Fruit fly (Drosophila melanogaster) whole organism, embryonic: ENCODE data around the gene anox.

Source experiments
- Awh ChIP-seq: fragments of 200-800 bp; sonication (Bioruptor generic); IDR thresholded peaks from 2 replicates; pipeline ENCODE4, ENCODE4 v1.3.6; 2022; ENCODE audit warnings: missing biosample characterization, missing genetic modification characterization
- Bgb ChIP-seq: fragments of 200-800 bp; sonication (Bioruptor generic); IDR thresholded peaks from 2 replicates; pipeline ENCODE4 v1.3.6; 2022; ENCODE audit warnings: missing biosample characterization, missing genetic modification characterization; ENCODE audit not compliant: partially characterized antibody
- Bteb2 ChIP-seq: fragments of 200-800 bp; sonication (Bioruptor generic); optimal IDR thresholded peaks from 2 replicates; lab custom pipeline; 2016; ENCODE audit warnings: missing biosample characterization, missing genetic modification characterization
- CG10366 ChIP-seq: fragments of 200-800 bp; sonication (Bioruptor generic); IDR thresholded peaks from 2 replicates; pipeline ENCODE4 v1.3.6; 2022; ENCODE audit warnings: missing biosample characterization, missing genetic modification characterization
- CG11085 ChIP-seq: fragments of 200-800 bp; sonication (Bioruptor generic); IDR thresholded peaks from 2 replicates; pipeline ENCODE4 v1.3.6; 2022; ENCODE audit warnings: missing biosample characterization, missing genetic modification characterization
- CG11696 ChIP-seq: fragments of 200-800 bp; sonication (Bioruptor generic); IDR thresholded peaks from 2 replicates; pipeline ENCODE4 v1.3.6; 2022; ENCODE audit warnings: missing biosample characterization, missing genetic modification characterization
- CG12299 ChIP-seq: fragments of 200-800 bp; sonication (Bioruptor generic); optimal IDR thresholded peaks from 2 replicates; lab custom pipeline; 2018; ENCODE audit warnings: missing biosample characterization, mild to moderate bottlenecking, missing genetic modification characterization
- CG12744 ChIP-seq: fragments of 200-800 bp; sonication (Bioruptor generic); optimal IDR thresholded peaks from 2 replicates; lab custom pipeline; 2016; ENCODE audit warnings: missing biosample characterization, missing genetic modification characterization
- CG15011 ChIP-seq: fragments of 200-800 bp; sonication (Bioruptor generic); optimal IDR thresholded peaks from 3 replicates; lab custom pipeline; 2018; ENCODE audit warnings: missing biosample characterization, mild to moderate bottlenecking, missing genetic modification characterization
- CG1602 ChIP-seq: fragments of 200-800 bp; sonication (Bioruptor generic); optimal IDR thresholded peaks from 3 replicates; lab custom pipeline; 2016; ENCODE audit warnings: missing biosample characterization, missing genetic modification characterization
- CG18619 ChIP-seq: fragments of 200-800 bp; sonication (Bioruptor generic); optimal IDR thresholded peaks from 3 replicates; lab custom pipeline; 2017; ENCODE audit warnings: missing biosample characterization, mild to moderate bottlenecking, missing genetic modification characterization
- CG2116 ChIP-seq: fragments of 200-800 bp; sonication (Bioruptor generic); optimal IDR thresholded peaks from 3 replicates; lab custom pipeline; 2018; ENCODE audit warnings: missing biosample characterization, mild to moderate bottlenecking, missing genetic modification characterization
- CG2120 ChIP-seq: fragments of 200-800 bp; sonication (Bioruptor generic); optimal IDR thresholded peaks from 3 replicates; lab custom pipeline; 2016; ENCODE audit warnings: missing biosample characterization, missing genetic modification characterization
- CG2678 ChIP-seq: fragments of 200-800 bp; sonication (Bioruptor generic); optimal IDR thresholded peaks from 3 replicates; lab custom pipeline; 2019; ENCODE audit warnings: missing biosample characterization, mild to moderate bottlenecking, missing genetic modification characterization, moderate library complexity
- CG3163 ChIP-seq: fragments of 200-800 bp; sonication (Bioruptor generic); optimal IDR thresholded peaks from 3 replicates; lab custom pipeline; 2016; ENCODE audit warnings: missing biosample characterization, missing genetic modification characterization
- CG33213 ChIP-seq: fragments of 200-800 bp; sonication (Bioruptor generic); optimal IDR thresholded peaks from 3 replicates; lab custom pipeline; 2016; ENCODE audit warnings: missing biosample characterization, missing genetic modification characterization
- CG3726 ChIP-seq: fragments of 200-800 bp; sonication (Bioruptor generic); IDR thresholded peaks from 3 replicates; pipeline ENCODE4, ENCODE4 v1.3.6; 2022; ENCODE audit warnings: missing biosample characterization, missing genetic modification characterization
- CG4424 ChIP-seq: fragments of 200-800 bp; sonication (Bioruptor generic); optimal IDR thresholded peaks from 3 replicates; lab custom pipeline; 2016; ENCODE audit warnings: missing biosample characterization, missing genetic modification characterization
- CG4617 ChIP-seq: fragments of 200-800 bp; sonication (Bioruptor generic); optimal IDR thresholded peaks from 3 replicates; lab custom pipeline; 2016; ENCODE audit warnings: missing biosample characterization, missing genetic modification characterization, borderline replicate concordance
- CG4820 ChIP-seq: fragments of 200-800 bp; sonication (Bioruptor generic); optimal IDR thresholded peaks from 3 replicates; lab custom pipeline; 2016; ENCODE audit warnings: missing biosample characterization, missing genetic modification characterization
- CG7786 ChIP-seq: fragments of 200-800 bp; sonication (Bioruptor generic); optimal IDR thresholded peaks from 2 replicates; lab custom pipeline; 2016; ENCODE audit warnings: missing biosample characterization, missing genetic modification characterization
- CG8290 ChIP-seq, 3 experiments: fragments of 200-800 bp; sonication (Bioruptor generic); optimal IDR thresholded peaks; 2 replicates each; lab custom pipeline; 2016 to 2019; ENCODE audit warnings: missing biosample characterization in 3 of 3, missing genetic modification characterization in 3 of 3, mild to moderate bottlenecking in 2 of 3, moderate library complexity in 1 of 3
- Camta ChIP-seq: fragments of 200-800 bp; sonication (Bioruptor generic); optimal IDR thresholded peaks from 2 replicates; lab custom pipeline; 2016; ENCODE audit warnings: missing biosample characterization, missing genetic modification characterization
- Dek ChIP-seq: fragments of 200-800 bp; sonication (Bioruptor generic); optimal IDR thresholded peaks from 3 replicates; lab custom pipeline; 2019; ENCODE audit warnings: missing biosample characterization, mild to moderate bottlenecking, missing genetic modification characterization, moderate library complexity
- H15 ChIP-seq: fragments of 200-800 bp; sonication (Bioruptor generic); IDR thresholded peaks from 3 replicates; pipeline ENCODE4 v1.3.6; 2022; ENCODE audit warnings: missing biosample characterization, missing genetic modification characterization
- Hr39 ChIP-seq: fragments of >200 bp; optimal IDR thresholded peaks from 2 replicates; lab custom pipeline; 2017
- Kr ChIP-seq: fragments of 200-800 bp; sonication (Bioruptor generic); optimal IDR thresholded peaks from 2 replicates; lab custom pipeline; 2017; ENCODE audit warnings: missing biosample characterization, mild to moderate bottlenecking, missing genetic modification characterization
- Lim3 ChIP-seq: fragments of 200-800 bp; sonication (Bioruptor generic); IDR thresholded peaks from 2 replicates; pipeline ENCODE4 v1.3.6; 2022; ENCODE audit warnings: missing biosample characterization, missing genetic modification characterization
- Mad ChIP-seq: fragments of 200-800 bp; sonication (Bioruptor generic); optimal IDR thresholded peaks from 2 replicates; lab custom pipeline; 2016; ENCODE audit warnings: missing biosample characterization, missing genetic modification characterization
- Nf-YB ChIP-seq: fragments of 200-800 bp; sonication (Bioruptor generic); optimal IDR thresholded peaks from 3 replicates; lab custom pipeline; 2019; ENCODE audit warnings: missing biosample characterization, mild to moderate bottlenecking, missing genetic modification characterization, moderate library complexity
- Poxn ChIP-seq: fragments of 200-800 bp; sonication (Bioruptor generic); IDR thresholded peaks from 2 replicates; pipeline ENCODE4 v1.3.6; 2022; ENCODE audit warnings: missing biosample characterization, missing genetic modification characterization
- Ravus ChIP-seq: fragments of 200-800 bp; sonication (Bioruptor generic); IDR thresholded peaks from 2 replicates; pipeline ENCODE4 v1.3.6; 2022; ENCODE audit warnings: missing biosample characterization, missing genetic modification characterization
- Side ChIP-seq: fragments of 200-800 bp; sonication (Bioruptor generic); optimal IDR thresholded peaks from 2 replicates; lab custom pipeline; 2016; ENCODE audit warnings: missing biosample characterization, missing genetic modification characterization
- Sry-β ChIP-seq: fragments of 200-800 bp; sonication (Bioruptor generic); optimal IDR thresholded peaks from 2 replicates; lab custom pipeline; 2018; ENCODE audit warnings: missing biosample characterization, mild to moderate bottlenecking, missing genetic modification characterization, moderate library complexity
- TFAM ChIP-seq: fragments of 200-800 bp; sonication (Bioruptor generic); optimal IDR thresholded peaks from 2 replicates; lab custom pipeline; 2017; ENCODE audit warnings: missing biosample characterization, missing genetic modification characterization, inconsistent platforms
- Vsx1 ChIP-seq: fragments of 200-800 bp; sonication (Bioruptor generic); optimal IDR thresholded peaks from 2 replicates; lab custom pipeline; 2017; ENCODE audit warnings: missing biosample characterization, mild to moderate bottlenecking, missing genetic modification characterization, missing genetic modification reagents
- al ChIP-seq: fragments of 200-800 bp; sonication (Bioruptor generic); IDR thresholded peaks from 2 replicates; pipeline ENCODE4 v1.3.6; 2022; ENCODE audit warnings: missing biosample characterization, missing genetic modification characterization
- aop ChIP-seq: fragments of 200-800 bp; sonication (Bioruptor generic); IDR thresholded peaks from 2 replicates; pipeline ENCODE4 v1.3.6; 2022; ENCODE audit warnings: missing biosample characterization, missing genetic modification characterization
- cad ChIP-seq: fragments of >200 bp; optimal IDR thresholded peaks from 2 replicates; lab custom pipeline; 2017; ENCODE audit warnings: missing biosample characterization, missing genetic modification characterization
- da ChIP-seq: fragments of 200-800 bp; sonication (Bioruptor generic); optimal IDR thresholded peaks from 2 replicates; lab custom pipeline; 2016; ENCODE audit warnings: missing biosample characterization, missing genetic modification characterization
- eve ChIP-seq, 2 experiments: fragments of >200 bp; optimal IDR thresholded peaks; 2 replicates each; lab custom pipeline; 2017; ENCODE audit warnings: missing biosample characterization in 2 of 2, missing genetic modification characterization in 2 of 2
- eyg ChIP-seq: fragments of 200-800 bp; sonication (Bioruptor generic); optimal IDR thresholded peaks from 3 replicates; lab custom pipeline; 2016; ENCODE audit warnings: missing biosample characterization, missing genetic modification characterization
- grau ChIP-seq: fragments of 200-800 bp; optimal IDR thresholded peaks from 3 replicates; lab custom pipeline; 2019; ENCODE audit warnings: missing biosample characterization, mild to moderate bottlenecking, missing genetic modification characterization, moderate library complexity
- jing ChIP-seq: fragments of 200-800 bp; sonication (Bioruptor generic); optimal IDR thresholded peaks from 2 replicates; lab custom pipeline; 2018; ENCODE audit warnings: missing biosample characterization, mild to moderate bottlenecking, missing genetic modification characterization
- ken ChIP-seq: fragments of 200-800 bp; sonication (Bioruptor generic); IDR thresholded peaks from 3 replicates; pipeline ENCODE4 v1.3.6; 2022; ENCODE audit warnings: missing biosample characterization, missing genetic modification characterization
- lbe ChIP-seq: fragments of 200-800 bp; sonication (Bioruptor generic); optimal IDR thresholded peaks from 2 replicates; lab custom pipeline; 2016; ENCODE audit warnings: missing biosample characterization, mild to moderate bottlenecking, missing genetic modification characterization
- odd ChIP-seq: fragments of 200-800 bp; sonication (Bioruptor generic); optimal IDR thresholded peaks from 2 replicates; lab custom pipeline; 2017; ENCODE audit warnings: missing biosample characterization, mild to moderate bottlenecking, missing genetic modification characterization
- onecut ChIP-seq: fragments of 200-800 bp; sonication (Bioruptor generic); IDR thresholded peaks from 2 replicates; pipeline ENCODE4 v1.3.6; 2022; ENCODE audit warnings: missing biosample characterization, missing genetic modification characterization
- peb ChIP-seq: fragments of 200-800 bp; sonication (Bioruptor generic); IDR thresholded peaks from 2 replicates; pipeline ENCODE4 v1.3.6; 2022; ENCODE audit warnings: missing biosample characterization, missing genetic modification characterization
- seq ChIP-seq: fragments of 200-800 bp; sonication (Bioruptor generic); IDR thresholded peaks from 2 replicates; pipeline ENCODE4 v1.3.6; 2022; ENCODE audit warnings: missing biosample characterization, missing genetic modification characterization
- ssp ChIP-seq: fragments of 200-800 bp; sonication (Bioruptor generic); IDR thresholded peaks from 2 replicates; pipeline ENCODE4 v1.3.6; 2022; ENCODE audit warnings: missing biosample characterization, missing genetic modification characterization
- tap ChIP-seq: fragments of 200-800 bp; optimal IDR thresholded peaks from 3 replicates; lab custom pipeline; 2019; ENCODE audit warnings: missing biosample characterization, mild to moderate bottlenecking, missing genetic modification characterization, moderate library complexity
- yki ChIP-seq: fragments of >200 bp; optimal IDR thresholded peaks from 3 replicates; lab custom pipeline; 2018
- zen2 ChIP-seq: fragments of 200-800 bp; sonication (Bioruptor generic); IDR thresholded peaks from 3 replicates; pipeline ENCODE4 v1.3.6; 2022; ENCODE audit warnings: missing biosample characterization, missing genetic modification characterization; ENCODE audit not compliant: partially characterized antibody

anox gene

DNA sequence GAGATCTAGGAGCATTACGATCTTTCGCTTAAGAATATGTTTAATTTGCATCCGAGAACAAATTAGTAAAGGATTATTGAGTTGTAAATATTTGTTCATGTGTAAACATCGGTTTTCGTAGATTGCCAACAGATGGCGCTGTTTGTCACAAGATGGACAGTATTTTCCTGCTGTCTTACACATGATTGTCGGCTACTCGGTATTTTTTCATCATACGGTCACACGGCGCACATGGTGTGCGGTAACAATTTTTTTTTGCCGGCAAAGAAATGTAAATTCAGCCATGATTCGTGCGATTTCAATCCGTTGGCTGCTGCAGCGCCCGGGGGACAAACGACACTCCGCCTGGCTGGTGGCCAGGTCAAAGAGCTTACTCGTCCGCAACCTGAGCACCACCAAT is 43.8 kb upstream of the anox start, which contains the start of the genes bbx and waw (continued):
- TF ChIP-seq CG12299 (no peak), jing (GFP tag; lab: Kevin White, UChicago) (no peak), Awh (GFP tag; lab: Robert Waterston, UW) (no peak), CG15011 (no peak), CG11085 (no peak), CG10366 (GFP tag; lab: Robert Waterston, UW) (no peak), CG11696 (no peak), Lim3 (GFP tag; lab: Robert Waterston, UW) (no peak), Sry-β (GFP tag; lab: Kevin White, UChicago) (no peak), Camta (GFP tag; lab: Kevin White, UChicago) (peak; percentile 3), Poxn (GFP tag; lab: Robert Waterston, UW) (no peak), Vsx1 (GFP tag; lab: Kevin White, UChicago) (no peak), da (GFP tag; lab: Kevin White, UChicago) (no peak), CG8290 (GFP tag; optimal IDR thresholded peaks at IDR 0.05; lab: Kevin White, UChicago) (peak; percentile 5), CG8290 (tag; optimal IDR thresholded peaks at IDR 0.05; lab: Kevin White, UChicago) (no peak), lbe (no peak), Ravus (GFP tag; lab: Robert Waterston, UW) (no peak), yki (lab: Kevin White, UChicago) (no peak), Nf-YB (GFP tag; lab: Kevin White, UChicago) (no peak), Bteb2 (no peak), CG4617 (peak; percentile 55), ssp (GFP tag; lab: Robert Waterston, UW) (no peak), zen2 (GFP tag; lab: Robert Waterston, UW) (no peak), Mad (GFP tag; lab: Kevin White, UChicago) (no peak), CG2678 (tag; lab: Kevin White, UChicago) (no peak), eyg (GFP tag; lab: Kevin White, UChicago) (no peak), CG4424 (GFP tag; lab: Kevin White, UChicago) (peak; percentile 8), al (no peak), CG33213 (GFP tag; lab: Kevin White, UChicago) (peak; percentile 66), CG3163 (GFP tag; lab: Kevin White, UChicago) (no peak), CG12744 (no peak), cad (GFP tag; lab: Kevin White, UChicago) (no peak), ken (0 out of 3 replicates have a peak, but pooled peaks have one; percentile 16), TFAM (GFP tag; lab: Kevin White, UChicago) (no peak), CG7786 (no peak), seq (no peak), peb (GFP tag; lab: Robert Waterston, UW) (no peak), Hr39 (no peak), grau (tag; lab: Kevin White, UChicago) (peak; percentile 18), H15 (no peak), CG18619 (GFP tag; lab: Kevin White, UChicago) (peak; percentile 6), CG4820 (GFP tag; lab: Kevin White, UChicago) (no peak), CG2120 (GFP tag; lab: Kevin White, UChicago) (no peak), Dek (tag; lab: Kevin White, UChicago) (no peak), CG3726 (GFP tag; lab: Robert Waterston, UW) (no peak), Kr (GFP tag; lab: Kevin White, UChicago) (no peak), tap (tag; lab: Kevin White, UChicago) (no peak), aop (GFP tag; lab: Robert Waterston, UW) (no peak), Side (GFP tag; lab: Kevin White, UChicago) (no peak), odd (GFP tag; lab: Kevin White, UChicago) (no peak), CG1602 (GFP tag; lab: Kevin White, UChicago) (no peak), onecut (GFP tag; lab: Robert Waterston, UW) (peak; percentile 48), CG2116 (GFP tag; lab: Kevin White, UChicago) (peak; percentile 27), eve (GFP tag; optimal IDR thresholded peaks at IDR 0.05; lab: Kevin White, UChicago) (no peak), Bgb (GFP tag; lab: Robert Waterston, UW) (no peak)
